Fruit fly (Drosophila melanogaster): ENCODE results near the gene yellow-e.

Gene yellow-e

DNA sequence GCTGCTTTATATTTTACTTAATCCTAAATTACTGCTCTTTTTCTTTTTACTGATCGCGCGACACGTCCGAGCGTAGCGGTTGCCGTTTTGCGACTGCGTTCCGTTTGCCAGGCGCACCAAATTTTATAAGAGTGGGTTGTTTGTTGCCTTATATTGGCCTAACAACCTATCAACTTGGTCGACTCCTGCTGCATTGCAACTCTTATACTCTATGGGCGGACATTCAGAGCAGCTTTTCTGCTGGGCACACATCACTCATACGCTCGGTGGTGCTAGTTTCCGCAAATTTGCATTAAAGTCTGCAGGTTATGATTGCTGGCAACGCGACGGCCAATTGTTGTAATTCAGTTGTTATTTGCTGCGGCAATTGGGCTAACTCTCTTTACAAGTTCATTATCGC lies at the start of gene yellow-e:
yellow-e (minus strand) TSS at position 101 of the 400 bp plus-strand sequence.
- TF ChIP-seq CG1621 (tag; optimal IDR thresholded peaks at IDR 0.05) (no peak), CG11902 (GFP tag; optimal IDR thresholded peaks at IDR 0.05) (no peak), CG8119 (GFP tag; IDR thresholded peaks at IDR 0.05) (0 out of 3 replicates have a peak, but pooled peaks have one; percentile 19), Blimp-1 (GFP tag; optimal IDR thresholded peaks at IDR 0.05) (no peak), dac (GFP tag; optimal IDR thresholded peaks at IDR 0.05) (no peak), CG11762 (GFP tag; optimal IDR thresholded peaks at IDR 0.05; ENCODE audit: insufficient read depth) (no peak), CG3032 (tag; optimal IDR thresholded peaks at IDR 0.05) (no peak), CG6854 (GFP tag; optimal IDR thresholded peaks at IDR 0.05) (no peak), Eip93F (GFP tag; optimal IDR thresholded peaks at IDR 0.05) (no peak), salr (GFP tag; optimal IDR thresholded peaks at IDR 0.05) (no peak), CG6163 (GFP tag; IDR thresholded peaks at IDR 0.05) (no peak), lz (GFP tag; optimal IDR thresholded peaks at IDR 0.05) (no peak), eg (GFP tag; IDR thresholded peaks at IDR 0.05) (0 out of 3 replicates have a peak, but pooled peaks have one; percentile 9)

DNA sequence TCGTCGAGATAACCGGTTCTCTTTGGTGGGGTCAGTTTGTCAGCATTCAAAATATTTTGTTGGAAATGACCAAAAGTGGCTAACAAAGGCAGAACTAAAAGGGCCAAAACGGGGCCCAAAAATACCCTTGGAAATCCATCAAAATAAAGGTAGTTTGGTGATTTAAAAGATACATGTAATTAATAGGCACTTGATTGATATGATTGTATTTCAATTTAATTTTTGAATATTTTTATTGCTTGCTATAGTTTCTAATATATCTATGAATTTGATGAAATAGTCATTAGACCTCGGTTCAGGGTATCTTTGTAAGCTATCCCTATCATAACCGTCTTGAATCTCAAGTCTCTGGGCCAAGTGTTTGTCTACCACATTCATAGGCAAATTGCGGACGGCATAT lies 38.9 kb upstream of the yellow-e start:
- TF ChIP-seq acj6 (GFP tag; optimal IDR thresholded peaks at IDR 0.05) = no peak
- no peak for TF ChIP-seq CG6808 (GFP tag; optimal IDR thresholded peaks at IDR 0.05)
- TF ChIP-seq fd85E (GFP tag; optimal IDR thresholded peaks at IDR 0.05) = no peak
- TF ChIP-seq Hr4 (GFP tag; optimal IDR thresholded peaks at IDR 0.05) = no peak
- no peak for TF ChIP-seq CG8319 (GFP tag; optimal IDR thresholded peaks at IDR 0.05)
- TF ChIP-seq CG34406 (GFP tag; optimal IDR thresholded peaks at IDR 0.05) = no peak
- TF ChIP-seq pdm3 (GFP tag; optimal IDR thresholded peaks at IDR 0.05) = no peak
- no peak for TF ChIP-seq Ets96B (tag; optimal IDR thresholded peaks at IDR 0.05)
- no peak for TF ChIP-seq CG8632 (GFP tag; optimal IDR thresholded peaks at IDR 0.05)
- no peak for TF ChIP-seq Eip75B (GFP tag; optimal IDR thresholded peaks at IDR 0.05)
- no peak for TF ChIP-seq OdsH (GFP tag; optimal IDR thresholded peaks at IDR 0.05)

DNA sequence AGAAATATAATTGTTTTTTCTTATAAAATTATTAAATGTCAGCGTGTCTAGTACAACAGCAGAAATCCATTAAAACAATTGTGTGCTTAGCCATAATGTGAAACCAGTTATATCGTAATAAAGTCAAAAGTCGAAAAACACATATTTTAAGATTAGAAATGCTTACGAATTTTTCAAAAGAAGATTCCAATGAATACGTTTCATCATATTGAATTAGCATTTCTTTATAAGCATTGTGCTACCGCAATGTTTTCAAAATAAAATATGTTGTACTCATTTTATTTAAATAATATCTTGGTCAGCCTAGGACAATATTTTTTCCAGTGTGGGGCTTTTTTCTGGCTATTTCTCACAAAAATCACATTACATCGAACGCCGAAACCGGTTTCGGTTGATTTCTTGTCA lies 37.8 kb upstream of the yellow-e start:
- TF ChIP-seq dac (GFP tag; optimal IDR thresholded peaks at IDR 0.05) (peak; percentile 71), CG6808 (GFP tag; optimal IDR thresholded peaks at IDR 0.05) (peak; percentile 84), OdsH (GFP tag; optimal IDR thresholded peaks at IDR 0.05) (peak; percentile 86), CG15336 (GFP tag; IDR thresholded peaks at IDR 0.05) (peak; percentile 70), net (GFP tag; optimal IDR thresholded peaks at IDR 0.05) (peak; percentile 78), Lpt (GFP tag; optimal IDR thresholded peaks at IDR 0.05) (peak; percentile 77), svp (GFP tag) (peak; percentile 90), CG7368 (GFP tag; optimal IDR thresholded peaks at IDR 0.05) (peak; percentile 53), Sox15 (GFP tag; optimal IDR thresholded peaks at IDR 0.05) (peak; percentile 69), CG31627 (GFP tag; optimal IDR thresholded peaks at IDR 0.05) (peak; percentile 72), Met (GFP tag; optimal IDR thresholded peaks at IDR 0.05) (peak; percentile 83), Ets21C (GFP tag; optimal IDR thresholded peaks at IDR 0.05) (peak; percentile 48), acj6 (GFP tag; optimal IDR thresholded peaks at IDR 0.05) (peak; percentile 85), CG8119 (GFP tag; IDR thresholded peaks at IDR 0.05) (peak; percentile 82), Sox14 (GFP tag; optimal IDR thresholded peaks at IDR 0.05) (peak; percentile 81), Sox102F (GFP tag; optimal IDR thresholded peaks at IDR 0.05) (peak; percentile 75), Smox (GFP tag; optimal IDR thresholded peaks at IDR 0.05) (peak; percentile 72), CG3919 (GFP tag; optimal IDR thresholded peaks at IDR 0.05) (peak; percentile 85), CG34406 (GFP tag; optimal IDR thresholded peaks at IDR 0.05) (peak; percentile 84), Eip93F (GFP tag; optimal IDR thresholded peaks at IDR 0.05) (no peak), fd59A (GFP tag; optimal IDR thresholded peaks at IDR 0.05) (peak; percentile 83), Ets96B (tag; optimal IDR thresholded peaks at IDR 0.05) (peak; percentile 82), salr (GFP tag; optimal IDR thresholded peaks at IDR 0.05) (peak; percentile 43 to 90), cyc (GFP tag; optimal IDR thresholded peaks at IDR 0.05) (peak; percentile 76), CG3032 (tag; optimal IDR thresholded peaks at IDR 0.05) (peak; percentile 89), CG8632 (GFP tag; optimal IDR thresholded peaks at IDR 0.05) (peak; percentile 77), spab (GFP tag; optimal IDR thresholded peaks at IDR 0.05) (peak; percentile 86), CG11294 (GFP tag; IDR thresholded peaks at IDR 0.05) (peak; percentile 49; the same call in 1 of the 2 replicates), CG6163 (GFP tag; IDR thresholded peaks at IDR 0.05) (peak; percentile 62), CG9139 (GFP tag; optimal IDR thresholded peaks at IDR 0.05) (peak; percentile 62), Hr38 (GFP tag; optimal IDR thresholded peaks at IDR 0.05) (no peak), Eip78C (GFP tag) (peak; percentile 97), vri (GFP tag; optimal IDR thresholded peaks at IDR 0.05) (peak; percentile 8), CG11902 (GFP tag; optimal IDR thresholded peaks at IDR 0.05) (peak; percentile 65), CG6792 (GFP tag; optimal IDR thresholded peaks at IDR 0.05) (peak; percentile 78), Hr39 (GFP tag; optimal IDR thresholded peaks at IDR 0.05) (peak; percentile 73), CG4318 (GFP tag; optimal IDR thresholded peaks at IDR 0.05) (peak; percentile 85)

All from whole organism, prepupa.